Worm (Caenorhabditis elegans) whole organism, midembryonic: ENCODE data around the gene F40F4.7.

Experiments used
- T22C8.4 ChIP-seq: fragments of 200-800 bp; sonication (Bioruptor generic); IDR thresholded peaks from 2 replicates; pipeline ENCODE4 v1.3.6; 2022; ENCODE audit warnings: missing genetic modification characterization, missing compliant biosample characterization
- klf-2 ChIP-seq: fragments of 200-800 bp; sonication (Bioruptor generic); conservative IDR thresholded peaks from 2 replicates; pipeline ENCODE4 v1.3.6; 2022; ENCODE audit warnings: missing genetic modification reagents, missing genetic modification characterization, missing compliant biosample characterization
- ref-1 ChIP-seq: fragments of 200-800 bp; sonication (Bioruptor generic); conservative IDR thresholded peaks from 2 replicates; pipeline ENCODE4 v1.3.6; 2022; ENCODE audit warnings: missing genetic modification reagents, missing genetic modification characterization, missing compliant biosample characterization
- tab-1 ChIP-seq: fragments of 200-800 bp; sonication (Bioruptor generic); IDR thresholded peaks from 2 replicates; pipeline ENCODE4 v1.3.6; 2022; ENCODE audit warnings: missing genetic modification characterization, missing compliant biosample characterization
- ztf-29 ChIP-seq: fragments of 200-800 bp; sonication (Bioruptor generic); IDR thresholded peaks from 2 replicates; pipeline ENCODE4 v1.3.6; 2022; ENCODE audit warnings: missing genetic modification reagents, missing genetic modification characterization, missing compliant biosample characterization

- TF ChIP-seq ref-1 (GFP tag; lab: Robert Waterston, UW) (no peak), klf-2 (no peak), ztf-29 (no peak), T22C8.4 (no peak), tab-1 (GFP tag; lab: Robert Waterston, UW) (no peak)
Measured at ce11 chrX:3216698-3217097, 29.0 kb downstream of the F40F4.7 start.
